Worm (Caenorhabditis elegans) whole organism, early embryonic: Measurements from ENCODE around the gene R151.2.

Experiments
- B0310.2 ChIP-seq: sonication (generic microtip); optimal IDR thresholded peaks from 2 replicates; lab custom pipeline; 2016; ENCODE audit warnings: mild to moderate bottlenecking, missing genetic modification characterization, missing compliant biosample characterization
- F13C5.2 ChIP-seq: sonication (generic microtip); optimal IDR thresholded peaks from 2 replicates; lab custom pipeline; 2017; ENCODE audit warnings: mild to moderate bottlenecking, missing genetic modification characterization, inconsistent platforms, missing compliant biosample characterization
- aly-1 ChIP-seq: sonication (generic microtip); optimal IDR thresholded peaks from 2 replicates; lab custom pipeline; 2016; ENCODE audit warnings: missing genetic modification characterization, missing compliant biosample characterization
- ama-1 ChIP-seq: fragments of 150-350 bp; optimal IDR thresholded peaks from 2 replicates; lab custom pipeline; 2014
- ceh-13 ChIP-seq: fragments of 200-800 bp; sonication (Bioruptor generic); optimal IDR thresholded peaks from 2 replicates; lab custom pipeline; 2018; ENCODE audit warnings: mild to moderate bottlenecking, missing genetic modification characterization, missing compliant biosample characterization
- ceh-36 ChIP-seq: sonication (generic microtip); optimal IDR thresholded peaks from 2 replicates; lab custom pipeline; 2016; ENCODE audit warnings: missing genetic modification characterization, inconsistent platforms, missing compliant biosample characterization
- ets-7 ChIP-seq: sonication (generic microtip); optimal IDR thresholded peaks from 2 replicates; lab custom pipeline; 2016; ENCODE audit warnings: missing genotype, missing genetic modification characterization, missing compliant biosample characterization
- flt-1 ChIP-seq: fragments of 200-800 bp; sonication (Bioruptor generic); IDR thresholded peaks from 2 replicates; pipeline ENCODE4 v1.3.6; 2022; ENCODE audit warnings: missing genetic modification characterization, missing compliant biosample characterization
- hmbx-1 ChIP-seq: sonication (generic microtip); optimal IDR thresholded peaks from 2 replicates; lab custom pipeline; 2016; ENCODE audit warnings: mild to moderate bottlenecking, missing genetic modification characterization, missing compliant biosample characterization
- hmg-4 ChIP-seq: fragments of 200-800 bp; sonication (Bioruptor generic); optimal IDR thresholded peaks from 2 replicates; lab custom pipeline; 2018; ENCODE audit warnings: mild to moderate bottlenecking, missing genetic modification characterization, missing compliant biosample characterization
- hnd-1 ChIP-seq: sonication (generic microtip); optimal IDR thresholded peaks from 2 replicates; lab custom pipeline; 2016; ENCODE audit warnings: missing genetic modification characterization, missing compliant biosample characterization
- pes-1 ChIP-seq: fragments of 200-800 bp; sonication (Bioruptor generic); IDR thresholded peaks from 2 replicates; pipeline ENCODE4 v1.3.6; 2022; ENCODE audit warnings: missing genetic modification reagents, missing genetic modification characterization, missing compliant biosample characterization
- scrt-1 ChIP-seq: fragments of 200-800 bp; sonication (Bioruptor generic); IDR thresholded peaks from 2 replicates; pipeline ENCODE4 v1.3.6; 2022; ENCODE audit warnings: missing genetic modification characterization, missing compliant biosample characterization
- sea-1 ChIP-seq: fragments of 200-800 bp; sonication (Bioruptor generic); conservative IDR thresholded peaks from 2 replicates; pipeline ENCODE4 v1.3.6; 2022; ENCODE audit warnings: missing genetic modification characterization, missing compliant biosample characterization
- tbx-11 ChIP-seq: fragments of 200-800 bp; sonication (Bioruptor generic); IDR thresholded peaks from 2 replicates; pipeline ENCODE4 v1.3.6; 2022; ENCODE audit warnings: missing genetic modification characterization, missing compliant biosample characterization
- tbx-37 ChIP-seq: fragments of 200-800 bp; sonication (Bioruptor generic); conservative IDR thresholded peaks from 2 replicates; pipeline ENCODE4 v1.3.6; 2022; ENCODE audit warnings: missing genetic modification reagents, missing genetic modification characterization, missing compliant biosample characterization
- tra-4 ChIP-seq: sonication (generic microtip); optimal IDR thresholded peaks from 2 replicates; lab custom pipeline; 2017; ENCODE audit warnings: missing genetic modification characterization, missing compliant biosample characterization

R151.2 gene

DNA sequence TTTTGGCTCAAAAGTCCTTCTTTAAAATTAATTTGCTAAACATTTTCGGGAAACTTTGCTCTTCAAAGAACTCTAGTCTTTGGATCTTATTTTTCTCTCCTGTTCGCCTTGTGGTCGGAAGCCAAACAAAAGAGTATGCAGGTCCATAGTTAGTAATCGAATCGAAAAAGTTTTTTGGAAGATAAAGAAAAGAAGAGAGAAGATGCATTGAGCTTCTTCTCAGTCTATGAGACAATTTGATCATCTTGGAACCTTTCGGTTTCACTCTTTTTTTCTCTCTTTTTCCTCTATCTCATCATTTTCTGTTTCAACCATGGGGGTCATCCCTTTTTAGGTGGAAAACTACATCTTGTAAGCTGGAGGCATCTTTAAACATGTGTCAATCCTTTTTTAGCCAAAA lies 43.9 kb downstream of the R151.2 start:
- TF ChIP-seq B0310.2 (tag; lab: Kevin White, UChicago): no peak
- no peak for TF ChIP-seq aly-1 (tag; lab: Kevin White, UChicago)
- TF ChIP-seq flt-1 (GFP tag; lab: Robert Waterston, UW): no peak
- no peak for TF ChIP-seq tbx-11 (GFP tag; lab: Robert Waterston, UW)
- no peak for TF ChIP-seq scrt-1 (GFP tag; lab: Robert Waterston, UW)
- no peak for TF ChIP-seq F13C5.2 (tag; lab: Kevin White, UChicago)
- TF ChIP-seq pes-1 (GFP tag; lab: Robert Waterston, UW): no peak
- no peak for TF ChIP-seq tbx-37 (GFP tag; lab: Robert Waterston, UW)
- TF ChIP-seq ets-7 (tag; lab: Kevin White, UChicago): no peak
- TF ChIP-seq ceh-13: no peak
- no peak for TF ChIP-seq ceh-36 (tag; lab: Kevin White, UChicago)
- TF ChIP-seq hnd-1 (tag; lab: Kevin White, UChicago): no peak
- TF ChIP-seq tra-4 (tag; lab: Kevin White, UChicago): no peak
- TF ChIP-seq ama-1: no peak
- TF ChIP-seq sea-1 (GFP tag; lab: Robert Waterston, UW): no peak
- no peak for TF ChIP-seq hmbx-1 (tag; lab: Kevin White, UChicago)
- TF ChIP-seq hmg-4 (GFP tag; lab: Kevin White, UChicago): no peak

DNA sequence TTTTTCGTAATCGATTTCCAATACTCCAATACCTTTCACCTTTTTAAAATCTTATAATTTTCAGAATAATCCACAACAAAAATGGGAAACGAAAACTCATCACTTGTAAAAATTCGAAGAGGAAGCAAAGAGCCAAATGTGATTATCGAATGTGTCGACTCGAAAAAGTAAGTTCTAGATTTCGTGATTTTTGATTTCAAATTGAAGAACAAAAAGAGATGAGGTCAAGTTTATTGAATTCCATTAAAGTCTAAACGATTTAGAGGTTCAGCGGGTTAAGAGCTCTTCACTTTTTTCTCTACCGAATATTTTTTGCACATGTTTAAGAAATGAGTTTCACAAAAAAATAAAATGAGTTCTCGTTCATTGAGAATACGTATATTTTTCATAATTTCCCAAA lies 49.2 kb downstream of the R151.2 start, which contains the start of gene B0361.4:
Gene B0361.4 (plus strand): TSS at position 61 of the 400 bp plus-strand sequence.
- TF ChIP-seq F13C5.2 (tag; lab: Kevin White, UChicago) (no peak), aly-1 (tag; lab: Kevin White, UChicago) (no peak), tbx-11 (GFP tag; lab: Robert Waterston, UW) (no peak), tra-4 (tag; lab: Kevin White, UChicago) (no peak), ceh-13 (no peak), tbx-37 (GFP tag; lab: Robert Waterston, UW) (no peak)

DNA sequence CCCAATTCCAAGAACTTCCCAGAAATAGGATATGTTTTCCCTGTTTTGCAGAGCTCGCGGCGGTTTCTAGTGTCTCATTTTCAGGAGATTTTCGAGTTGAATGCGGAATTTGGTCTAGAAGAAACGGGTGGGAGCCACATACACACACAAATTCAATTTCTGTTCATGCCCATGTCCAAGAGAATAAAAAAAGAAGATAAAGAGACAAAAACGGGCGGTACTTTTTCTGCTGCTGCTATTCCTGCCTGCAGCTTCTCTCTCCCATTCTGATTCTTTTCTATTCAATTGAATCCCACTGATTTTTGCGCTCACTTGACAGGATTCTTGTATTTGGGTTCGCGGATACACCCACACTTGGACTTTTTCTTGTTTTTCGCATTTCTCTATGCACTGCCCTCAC lies 52.8 kb downstream of the R151.2 start:
- TF ChIP-seq ama-1 (no peak), sea-1 (GFP tag; lab: Robert Waterston, UW) (no peak), ets-7 (tag; lab: Kevin White, UChicago) (no peak), ceh-13 (no peak), hnd-1 (tag; lab: Kevin White, UChicago) (no peak), scrt-1 (GFP tag; lab: Robert Waterston, UW) (no peak), hmbx-1 (tag; lab: Kevin White, UChicago) (no peak), F13C5.2 (tag; lab: Kevin White, UChicago) (no peak), pes-1 (GFP tag; lab: Robert Waterston, UW) (no peak), tra-4 (tag; lab: Kevin White, UChicago) (no peak), aly-1 (tag; lab: Kevin White, UChicago) (no peak), tbx-11 (GFP tag; lab: Robert Waterston, UW) (no peak), flt-1 (GFP tag; lab: Robert Waterston, UW) (no peak), B0310.2 (tag; lab: Kevin White, UChicago) (no peak), hmg-4 (GFP tag; lab: Kevin White, UChicago) (no peak), ceh-36 (tag; lab: Kevin White, UChicago) (no peak), tbx-37 (GFP tag; lab: Robert Waterston, UW) (no peak)

DNA sequence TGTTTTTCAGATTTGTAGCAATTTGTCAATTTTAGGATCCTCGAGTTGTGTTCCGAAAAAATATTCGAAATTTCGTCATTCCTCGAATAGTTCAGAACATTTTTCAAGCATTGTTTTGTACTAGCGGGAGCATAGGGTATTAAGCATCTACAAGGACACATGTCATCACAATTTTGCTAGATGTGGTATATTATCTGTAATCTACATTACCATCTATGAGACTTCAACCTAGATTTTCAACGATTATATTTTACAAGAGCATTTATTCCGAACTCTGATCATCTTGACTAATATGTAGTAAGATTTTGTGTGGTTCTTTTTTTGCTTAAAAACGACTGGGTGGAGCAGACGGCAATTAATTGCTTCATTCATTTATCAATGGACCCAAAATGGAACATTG lies 53.3 kb downstream of the R151.2 start:
- no peak for TF ChIP-seq tbx-11 (GFP tag; lab: Robert Waterston, UW)
- no peak for TF ChIP-seq ama-1
- TF ChIP-seq pes-1 (GFP tag; lab: Robert Waterston, UW): no peak
- no peak for TF ChIP-seq B0310.2 (tag; lab: Kevin White, UChicago)
- no peak for TF ChIP-seq tbx-37 (GFP tag; lab: Robert Waterston, UW)
- no peak for TF ChIP-seq ceh-36 (tag; lab: Kevin White, UChicago)
- no peak for TF ChIP-seq aly-1 (tag; lab: Kevin White, UChicago)
- no peak for TF ChIP-seq hmg-4 (GFP tag; lab: Kevin White, UChicago)
- TF ChIP-seq ets-7 (tag; lab: Kevin White, UChicago): no peak
- no peak for TF ChIP-seq scrt-1 (GFP tag; lab: Robert Waterston, UW)
- TF ChIP-seq hmbx-1 (tag; lab: Kevin White, UChicago): no peak
- no peak for TF ChIP-seq F13C5.2 (tag; lab: Kevin White, UChicago)
- no peak for TF ChIP-seq tra-4 (tag; lab: Kevin White, UChicago)
- no peak for TF ChIP-seq hnd-1 (tag; lab: Kevin White, UChicago)
- TF ChIP-seq sea-1 (GFP tag; lab: Robert Waterston, UW): no peak
- no peak for TF ChIP-seq flt-1 (GFP tag; lab: Robert Waterston, UW)
- TF ChIP-seq ceh-13: no peak
